Worm (Caenorhabditis elegans) whole organism, early embryonic: ENCODE data around the gene R09E10.6.

ENCODE experiments used
- B0310.2 ChIP-seq: sonication (generic microtip); optimal IDR thresholded peaks from 2 replicates; lab custom pipeline; 2016; ENCODE audit warnings: mild to moderate bottlenecking, missing genetic modification characterization, missing compliant biosample characterization
- aly-1 ChIP-seq: sonication (generic microtip); optimal IDR thresholded peaks from 2 replicates; lab custom pipeline; 2016; ENCODE audit warnings: missing genetic modification characterization, missing compliant biosample characterization
- ama-1 ChIP-seq: fragments of 150-350 bp; optimal IDR thresholded peaks from 2 replicates; lab custom pipeline; 2014
- ceh-36 ChIP-seq: sonication (generic microtip); optimal IDR thresholded peaks from 2 replicates; lab custom pipeline; 2016; ENCODE audit warnings: missing genetic modification characterization, inconsistent platforms, missing compliant biosample characterization
- ets-7 ChIP-seq: sonication (generic microtip); optimal IDR thresholded peaks from 2 replicates; lab custom pipeline; 2016; ENCODE audit warnings: missing genotype, missing genetic modification characterization, missing compliant biosample characterization
- flt-1 ChIP-seq: fragments of 200-800 bp; sonication (Bioruptor generic); IDR thresholded peaks from 2 replicates; pipeline ENCODE4 v1.3.6; 2022; ENCODE audit warnings: missing genetic modification characterization, missing compliant biosample characterization
- hnd-1 ChIP-seq: sonication (generic microtip); optimal IDR thresholded peaks from 2 replicates; lab custom pipeline; 2016; ENCODE audit warnings: missing genetic modification characterization, missing compliant biosample characterization
- pes-1 ChIP-seq: fragments of 200-800 bp; sonication (Bioruptor generic); IDR thresholded peaks from 2 replicates; pipeline ENCODE4 v1.3.6; 2022; ENCODE audit warnings: missing genetic modification reagents, missing genetic modification characterization, missing compliant biosample characterization
- sea-1 ChIP-seq: fragments of 200-800 bp; sonication (Bioruptor generic); conservative IDR thresholded peaks from 2 replicates; pipeline ENCODE4 v1.3.6; 2022; ENCODE audit warnings: missing genetic modification characterization, missing compliant biosample characterization
- tbx-11 ChIP-seq: fragments of 200-800 bp; sonication (Bioruptor generic); IDR thresholded peaks from 2 replicates; pipeline ENCODE4 v1.3.6; 2022; ENCODE audit warnings: missing genetic modification characterization, missing compliant biosample characterization
- tbx-37 ChIP-seq: fragments of 200-800 bp; sonication (Bioruptor generic); conservative IDR thresholded peaks from 2 replicates; pipeline ENCODE4 v1.3.6; 2022; ENCODE audit warnings: missing genetic modification reagents, missing genetic modification characterization, missing compliant biosample characterization
- tra-4 ChIP-seq: sonication (generic microtip); optimal IDR thresholded peaks from 2 replicates; lab custom pipeline; 2017; ENCODE audit warnings: missing genetic modification characterization, missing compliant biosample characterization

- TF ChIP-seq tra-4 (tag; lab: Kevin White, UChicago) = no peak
- no peak for TF ChIP-seq aly-1 (tag; lab: Kevin White, UChicago)
- TF ChIP-seq B0310.2 (tag; lab: Kevin White, UChicago) = no peak
- TF ChIP-seq pes-1 = no peak
- no peak for TF ChIP-seq ama-1 (lab: Kevin White, UChicago)
- TF ChIP-seq ceh-36 = no peak
- no peak for TF ChIP-seq hnd-1 (tag; lab: Kevin White, UChicago)
- no peak for TF ChIP-seq ets-7
- TF ChIP-seq sea-1 (GFP tag; lab: Robert Waterston, UW) = no peak
- no peak for TF ChIP-seq flt-1
- TF ChIP-seq tbx-11 (GFP tag; lab: Robert Waterston, UW) = no peak
- TF ChIP-seq tbx-37 (GFP tag; lab: Robert Waterston, UW) = no peak
Observed at ce11 chrIV:10281482-10281881, 12.4 kb downstream of the R09E10.6 start, which contains the start of gene thk-1.
